Worm (Caenorhabditis elegans) whole organism, L2 larva: ENCODE measurements around the gene nyn-3.
A peak's percentile ranks its signal among the peaks of the same experiment; 100 is the strongest.

Experiments used
- ZK546.5 ChIP-seq: sonication (generic microtip); optimal IDR thresholded peaks from 2 replicates; lab custom pipeline; 2017; ENCODE audit warnings: missing biosample characterization, missing genetic modification characterization
- ama-1 ChIP-seq: fragments of 150-350 bp; optimal IDR thresholded peaks from 2 replicates; lab custom pipeline; 2018; ENCODE audit warnings: inconsistent platforms
- blmp-1 ChIP-seq: sonication (generic microtip); optimal IDR thresholded peaks from 2 replicates; lab custom pipeline; 2017; ENCODE audit warnings: missing genetic modification characterization, mild to moderate bottlenecking, missing compliant biosample characterization, antibody characterized with exemption, moderate library complexity; ENCODE audit not compliant: insufficient read depth
- dmd-4 ChIP-seq: sonication (generic microtip); optimal IDR thresholded peaks from 2 replicates; lab custom pipeline; 2017; ENCODE audit warnings: missing biosample characterization, missing genetic modification characterization
- fos-1 ChIP-seq: fragments of 150-350 bp; optimal IDR thresholded peaks from 2 replicates; lab custom pipeline; 2014; ENCODE audit warnings: missing biosample characterization, missing genetic modification characterization
- gmeb-1 ChIP-seq: fragments of 150-350 bp; optimal IDR thresholded peaks from 2 replicates; lab custom pipeline; 2014; ENCODE audit warnings: missing biosample characterization, missing genetic modification characterization
- nhr-10 ChIP-seq: sonication (generic microtip); optimal IDR thresholded peaks from 2 replicates; lab custom pipeline; 2017; ENCODE audit warnings: missing biosample characterization, missing genetic modification characterization
- nhr-77 ChIP-seq: fragments of 150-350 bp; optimal IDR thresholded peaks from 2 replicates; lab custom pipeline; 2014; ENCODE audit warnings: missing biosample characterization, missing genetic modification characterization
- skn-1 ChIP-seq: sonication (generic microtip); optimal IDR thresholded peaks from 2 replicates; lab custom pipeline; 2017; ENCODE audit warnings: missing biosample characterization, missing genetic modification characterization
- ztf-11 ChIP-seq: sonication (generic microtip); optimal IDR thresholded peaks from 2 replicates; lab custom pipeline; 2017; ENCODE audit warnings: missing biosample characterization, missing genetic modification characterization

The nyn-3 gene

ce11 chrII:6245199-6245702 is 47.2 kb downstream of the nyn-3 start, which contains the start of gene blos-4:
Gene blos-4, plus strand, starts transcription at chrII:6245249.
- TF ChIP-seq dmd-4 (tag; lab: Kevin White, UChicago): no peak
- no peak for TF ChIP-seq ama-1
- no peak for TF ChIP-seq ZK546.5
- no peak for TF ChIP-seq nhr-10
- TF ChIP-seq nhr-77 (tag; lab: Kevin White, UChicago): no peak
- peak; percentile 50 for TF ChIP-seq gmeb-1 (tag; lab: Kevin White, UChicago)

- TF ChIP-seq fos-1 (tag; lab: Kevin White, UChicago) (peak; percentile 89), ztf-11 (tag; lab: Kevin White, UChicago) (no peak)
Observed at ce11 chrII:6244171-6244570, 48.3 kb downstream of the nyn-3 start, which contains the start of gene tat-4. Gene tat-4, minus strand, starts transcription at chrII:6244287.

ce11 chrII:6241758-6242157 is 50.7 kb downstream of the nyn-3 start, which contains the start of gene T24H7.8:
Gene T24H7.8, plus strand, starts transcription at chrII:6242058.
- TF ChIP-seq skn-1 (tag; lab: Kevin White, UChicago): no peak
- TF ChIP-seq blmp-1 (tag; lab: Kevin White, UChicago): no peak
